Worm (Caenorhabditis elegans) whole organism, midembryonic: ENCODE measurements around the gene ctr-9.

Experiments used
- ztf-23 ChIP-seq: fragments of 200-800 bp; sonication (Bioruptor generic); IDR thresholded peaks from 2 replicates; pipeline ENCODE4 v1.3.6; 2022; ENCODE audit warnings: missing genetic modification reagents, missing genetic modification characterization, missing compliant biosample characterization
- ztf-29 ChIP-seq: fragments of 200-800 bp; sonication (Bioruptor generic); IDR thresholded peaks from 2 replicates; pipeline ENCODE4 v1.3.6; 2022; ENCODE audit warnings: missing genetic modification reagents, missing genetic modification characterization, missing compliant biosample characterization

- TF ChIP-seq ztf-29 (GFP tag; lab: Robert Waterston, UW) (no peak), ztf-23 (GFP tag; lab: Robert Waterston, UW) (no peak)
Observed at ce11 chrIII:9485373-9485772, 5.8 kb upstream of the ctr-9 start, which contains the start of gene bre-3.
